Fruit fly (Drosophila melanogaster) whole organism, wandering third instar larva: ENCODE measurements around the gene CG15767.
A peak's percentile ranks its signal among the peaks of the same experiment; 100 is the strongest.

Experiments
- Abd-B ChIP-seq: fragments of >200 bp; optimal IDR thresholded peaks from 2 replicates; lab custom pipeline; 2017; ENCODE audit warnings: missing biosample characterization, missing genetic modification characterization
- CG32264 ChIP-seq: fragments of 200-800 bp; sonication (Bioruptor generic); optimal IDR thresholded peaks from 2 replicates; lab custom pipeline; 2016; ENCODE audit warnings: missing biosample characterization, missing genetic modification characterization
- CG9705 ChIP-seq: fragments of 200-800 bp; sonication (Bioruptor generic); optimal IDR thresholded peaks from 2 replicates; lab custom pipeline; 2018; ENCODE audit warnings: missing biosample characterization, mild to moderate bottlenecking, missing genetic modification characterization
- CrebA ChIP-seq: fragments of 200-800 bp; sonication (Bioruptor generic); optimal IDR thresholded peaks from 2 replicates; lab custom pipeline; 2016; ENCODE audit warnings: missing biosample characterization, mild to moderate bottlenecking, missing genetic modification characterization, borderline replicate concordance
- Dfd ChIP-seq: fragments of >200 bp; optimal IDR thresholded peaks from 2 replicates; lab custom pipeline; 2017; ENCODE audit warnings: missing biosample characterization, missing genetic modification characterization
- Dif ChIP-seq: fragments of 200-275, 200-300 bp; sonication (Bioruptor generic); optimal IDR thresholded peaks from 2 replicates; lab custom pipeline; 2018; ENCODE audit warnings: missing biosample characterization, missing genetic modification characterization; ENCODE audit not compliant: partially characterized antibody
- GATAd ChIP-seq: sonication (Bioruptor generic); optimal IDR thresholded peaks from 2 replicates; lab custom pipeline; 2016; ENCODE audit warnings: missing biosample characterization, missing genetic modification characterization
- HLH106 ChIP-seq: fragments of 200-800 bp; optimal IDR thresholded peaks from 3 replicates; lab custom pipeline; 2019; ENCODE audit warnings: missing biosample characterization, mild to moderate bottlenecking, missing genetic modification characterization, moderate library complexity
- Hnf4 ChIP-seq: fragments of 200-800 bp; sonication (Bioruptor generic); optimal IDR thresholded peaks from 2 replicates; lab custom pipeline; 2016; ENCODE audit warnings: missing biosample characterization, mild to moderate bottlenecking, missing genetic modification characterization
- Hr78 ChIP-seq: fragments of >200 bp; optimal IDR thresholded peaks from 2 replicates; lab custom pipeline; 2017; ENCODE audit warnings: missing biosample characterization, missing genetic modification characterization
- Hr83 ChIP-seq: fragments of 200-300 bp; sonication (Bioruptor generic); optimal IDR thresholded peaks from 2 replicates; lab custom pipeline; 2016; ENCODE audit warnings: missing biosample characterization, mild to moderate bottlenecking, missing genetic modification characterization, moderate library complexity; ENCODE audit not compliant: poor library complexity, severe bottlenecking
- Jra ChIP-seq: sonication (Bioruptor generic); optimal IDR thresholded peaks from 2 replicates; lab custom pipeline; 2016; ENCODE audit warnings: missing biosample characterization, missing genetic modification characterization
- Mio ChIP-seq: sonication (Bioruptor generic); optimal IDR thresholded peaks from 2 replicates; lab custom pipeline; 2016; ENCODE audit warnings: missing biosample characterization, missing genetic modification characterization
- Myc ChIP-seq: fragments of >200 bp; optimal IDR thresholded peaks from 2 replicates; lab custom pipeline; 2017
- N ChIP-seq: fragments of >200 bp; optimal IDR thresholded peaks from 2 replicates; lab custom pipeline; 2018; ENCODE audit warnings: missing biosample characterization, missing external identifiers, missing genetic modification characterization
- OdsH ChIP-seq: fragments of 200-800 bp; sonication (Bioruptor generic); optimal IDR thresholded peaks from 2 replicates; lab custom pipeline; 2016; ENCODE audit warnings: missing biosample characterization, mild to moderate bottlenecking, missing genetic modification characterization
- Rel ChIP-seq, 2 experiments: fragments of 200-800 bp; sonication (Bioruptor generic) in 1 of 2; optimal IDR thresholded peaks; 2 replicates in 1 of 2; 3 replicates in 1 of 2; lab custom pipeline; 2016 to 2019; ENCODE audit warnings: mild to moderate bottlenecking in 2 of 2, missing biosample characterization in 2 of 2, missing genetic modification characterization in 2 of 2, moderate library complexity in 1 of 2
- Sp1 ChIP-seq: fragments of 200-800 bp; sonication (Bioruptor generic); optimal IDR thresholded peaks from 3 replicates; lab custom pipeline; 2019; ENCODE audit warnings: missing biosample characterization, mild to moderate bottlenecking, missing genetic modification characterization, moderate library complexity
- Vsx2 ChIP-seq: fragments of 200-300, 225-300 bp; sonication (Bioruptor generic); optimal IDR thresholded peaks from 2 replicates; lab custom pipeline; 2018; ENCODE audit warnings: missing biosample characterization, missing genetic modification characterization; ENCODE audit not compliant: partially characterized antibody
- br ChIP-seq: fragments of 200-800 bp; sonication (Bioruptor generic); optimal IDR thresholded peaks from 2 replicates; lab custom pipeline; 2016; ENCODE audit warnings: missing biosample characterization, missing genetic modification characterization
- brk ChIP-seq: fragments of 200-800 bp; sonication (Bioruptor generic); optimal IDR thresholded peaks from 2 replicates; lab custom pipeline; 2016; ENCODE audit warnings: missing biosample characterization, mild to moderate bottlenecking, missing genetic modification characterization
- dl ChIP-seq, 2 experiments: fragments of 175-275, 200-275 bp in 1 of 2; fragments of 200-275 bp in 1 of 2; sonication (Bioruptor generic); optimal IDR thresholded peaks; lab custom pipeline; 2018; ENCODE audit warnings: mild to moderate bottlenecking in 2 of 2, missing biosample characterization in 2 of 2, missing genetic modification characterization in 2 of 2, moderate library complexity in 2 of 2; ENCODE audit not compliant: partially characterized antibody in 2 of 2, insufficient read depth in 1 of 2
- dmrt93B ChIP-seq: fragments of 200-800 bp; sonication (Bioruptor generic); optimal IDR thresholded peaks from 2 replicates; lab custom pipeline; 2018; ENCODE audit warnings: missing biosample characterization, mild to moderate bottlenecking, missing genetic modification characterization
- dsf ChIP-seq: sonication (Bioruptor generic); optimal IDR thresholded peaks from 2 replicates; lab custom pipeline; 2016; ENCODE audit warnings: missing biosample characterization, missing genetic modification characterization, borderline replicate concordance
- ey ChIP-seq: fragments of 200-800 bp; sonication (Bioruptor generic); optimal IDR thresholded peaks from 2 replicates; lab custom pipeline; 2016; ENCODE audit warnings: missing biosample characterization, missing genetic modification characterization
- foxo ChIP-seq, 2 experiments: fragments of 200-800 bp; sonication (Bioruptor generic); optimal IDR thresholded peaks; 2 replicates in 1 of 2; 3 replicates in 1 of 2; lab custom pipeline; 2016 to 2017; ENCODE audit warnings: missing biosample characterization in 2 of 2, missing genetic modification characterization in 2 of 2
- fru ChIP-seq: fragments of 200-800 bp; sonication (Bioruptor generic); optimal IDR thresholded peaks from 3 replicates; lab custom pipeline; 2016; ENCODE audit warnings: missing biosample characterization, mild to moderate bottlenecking, missing genetic modification characterization
- h ChIP-seq: fragments of 200-800 bp; sonication (Bioruptor generic); optimal IDR thresholded peaks from 3 replicates; lab custom pipeline; 2016; ENCODE audit warnings: missing biosample characterization, mild to moderate bottlenecking, missing genetic modification characterization
- jim ChIP-seq: fragments of 175-275, 200-325 bp; sonication (Bioruptor generic); optimal IDR thresholded peaks from 2 replicates; lab custom pipeline; 2016; ENCODE audit warnings: missing biosample characterization, mild to moderate bottlenecking, missing genetic modification characterization
- lola ChIP-seq: fragments of >200 bp; optimal IDR thresholded peaks from 2 replicates; lab custom pipeline; 2017; ENCODE audit warnings: missing biosample characterization, missing genetic modification characterization
- pan ChIP-seq: fragments of >200 bp; optimal IDR thresholded peaks from 2 replicates; lab custom pipeline; 2017
- psq ChIP-seq: fragments of 200-800 bp; sonication (Bioruptor generic); optimal IDR thresholded peaks from 3 replicates; lab custom pipeline; 2017; ENCODE audit warnings: missing biosample characterization, mild to moderate bottlenecking, missing genetic modification characterization, moderate library complexity
- rgr ChIP-seq: fragments of 200-800 bp; sonication (Bioruptor generic); optimal IDR thresholded peaks from 3 replicates; lab custom pipeline; 2016; ENCODE audit warnings: missing biosample characterization, mild to moderate bottlenecking, missing genetic modification characterization
- sage ChIP-seq: fragments of 200-800 bp; sonication (Bioruptor generic); optimal IDR thresholded peaks from 2 replicates; lab custom pipeline; 2016; ENCODE audit warnings: missing biosample characterization, mild to moderate bottlenecking, missing genetic modification characterization
- sv ChIP-seq: fragments of 200-800 bp; sonication (Bioruptor generic); optimal IDR thresholded peaks from 3 replicates; lab custom pipeline; 2016; ENCODE audit warnings: missing biosample characterization, missing genetic modification characterization
- tai ChIP-seq: sonication (Bioruptor generic); optimal IDR thresholded peaks from 2 replicates; lab custom pipeline; 2016; ENCODE audit warnings: missing biosample characterization, missing genetic modification characterization
- usp ChIP-seq: fragments of >200 bp; optimal IDR thresholded peaks from 2 replicates; lab custom pipeline; 2017; ENCODE audit warnings: missing biosample characterization, missing genetic modification characterization
- woc ChIP-seq: sonication (Bioruptor generic); optimal IDR thresholded peaks from 2 replicates; lab custom pipeline; 2016; ENCODE audit warnings: missing biosample characterization, mild to moderate bottlenecking, missing genetic modification characterization

Gene CG15767

dm6 chrX:5752838-5753237 lies 36.4 kb upstream of the CG15767 start:
- TF ChIP-seq usp (GFP tag; lab: Kevin White, UChicago): no peak
- peak; percentile 96 for TF ChIP-seq Dfd
- TF ChIP-seq, all 38 proteins: peak for 1

DNA sequence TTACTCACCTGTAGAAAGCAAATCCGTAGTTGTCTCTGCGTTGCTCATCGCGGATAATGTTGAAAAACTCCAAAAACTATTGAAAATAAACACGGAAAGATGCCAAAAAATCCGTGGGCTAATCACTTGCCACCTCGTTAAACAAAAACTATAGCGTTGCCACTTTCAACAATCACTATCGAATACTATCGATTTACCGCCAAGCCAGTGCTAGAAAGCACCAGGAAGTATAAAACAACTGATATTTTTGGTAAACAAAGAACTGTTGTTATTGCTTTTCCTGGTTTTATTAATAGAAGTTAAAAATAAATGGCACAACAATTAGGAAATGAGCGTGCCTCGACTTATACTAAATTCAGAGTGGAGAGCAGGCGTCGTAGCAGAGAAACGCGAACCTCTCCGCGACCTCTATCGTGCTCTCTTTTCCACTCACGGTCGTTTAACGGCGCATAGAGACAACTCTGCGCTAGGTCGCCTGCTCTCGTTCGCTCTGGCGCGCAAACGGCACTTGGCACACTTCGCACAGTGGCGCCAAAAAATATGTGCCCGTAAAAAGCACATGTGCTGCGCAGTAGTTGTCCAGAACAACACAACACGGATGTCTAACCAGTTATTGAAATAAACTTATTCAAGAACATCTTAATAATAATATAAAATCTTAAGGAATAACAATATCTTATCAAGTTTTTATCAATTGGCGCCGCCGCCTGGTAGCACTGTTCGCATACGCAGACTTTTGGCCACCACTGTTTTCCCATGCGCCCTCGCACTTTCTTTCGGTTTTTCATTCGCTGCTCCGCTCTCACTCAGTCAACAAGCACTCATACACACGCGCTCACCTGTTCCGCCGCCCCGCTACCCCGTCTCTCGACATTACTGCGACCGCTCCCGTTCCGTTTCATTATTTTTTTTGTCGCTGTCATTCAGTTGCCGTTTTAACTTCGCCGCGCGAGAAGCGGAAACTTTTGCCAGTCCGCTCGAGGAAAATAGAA lies 34.2 kb upstream of the CG15767 start, which contains the start of the genes lin-52 and CG15771:
Gene lin-52 (minus strand): TSS at position 122 of the 992 bp plus-strand sequence.
Gene CG15771 (plus strand): TSS at position 738 of the 992 bp plus-strand sequence.
- no peak for TF ChIP-seq Hr78 (GFP tag; lab: Kevin White, UChicago)
- peak; percentile 91 for TF ChIP-seq jim (GFP tag; lab: Kevin White, UChicago)
- peak; percentile 59 for TF ChIP-seq CG32264
- TF ChIP-seq br: peak; percentile 91
- TF ChIP-seq Vsx2 (GFP tag; lab: Kevin White, UChicago): no peak
- peak; percentile 99 for TF ChIP-seq h (GFP tag; lab: Kevin White, UChicago)
- TF ChIP-seq CG9705 (GFP tag; lab: Kevin White, UChicago): peak; percentile 95
- no peak for TF ChIP-seq lola
- no peak for TF ChIP-seq N
- peak; percentile 97 for TF ChIP-seq Sp1 (GFP tag; lab: Kevin White, UChicago)
- TF ChIP-seq dl (GFP tag; optimal IDR thresholded peaks at IDR 0.05; lab: Kevin White, UChicago; ENCODE audit: insufficient read depth in 1 of 2, partially characterized antibody in 2 of 2): peak; percentile 60 to 68
- peak; percentile 89 for TF ChIP-seq sv (GFP tag; lab: Kevin White, UChicago)
- peak; percentile 92 for TF ChIP-seq woc (GFP tag; lab: Kevin White, UChicago)
- TF ChIP-seq HLH106 (tag; lab: Kevin White, UChicago): peak; percentile 97
- peak; percentile 99 for TF ChIP-seq fru (GFP tag; lab: Kevin White, UChicago)
- TF ChIP-seq foxo (GFP tag; optimal IDR thresholded peaks at IDR 0.05; lab: Kevin White, UChicago): peak in 1 of 2 experiments; percentile 96
- no peak for TF ChIP-seq pan
- TF ChIP-seq dsf (GFP tag; lab: Kevin White, UChicago): peak; percentile 37
- TF ChIP-seq CrebA (GFP tag; lab: Kevin White, UChicago): no peak
- TF ChIP-seq Hr83 (GFP tag; lab: Kevin White, UChicago): peak; percentile 95
- peak; percentile 93 for TF ChIP-seq OdsH (GFP tag; lab: Kevin White, UChicago)
- peak; percentile 81 for TF ChIP-seq Jra (GFP tag; lab: Kevin White, UChicago)
- peak; percentile 31 for TF ChIP-seq Mio (GFP tag; lab: Kevin White, UChicago)
- peak; percentile 48 for TF ChIP-seq Myc (lab: Kevin White, UChicago)
- TF ChIP-seq psq (GFP tag; lab: Kevin White, UChicago): peak; percentile 96
- no peak for TF ChIP-seq Abd-B
- TF ChIP-seq rgr (GFP tag; lab: Kevin White, UChicago): peak; percentile 93
- peak; percentile 90 for TF ChIP-seq sage (GFP tag; lab: Kevin White, UChicago)
- TF ChIP-seq ey (GFP tag; lab: Kevin White, UChicago): peak; percentile 93
- TF ChIP-seq dmrt93B (GFP tag; lab: Kevin White, UChicago): peak; percentile 96
- peak; percentile 58 for TF ChIP-seq GATAd
- TF ChIP-seq Rel (GFP tag; optimal IDR thresholded peaks at IDR 0.05; lab: Kevin White, UChicago): peak; percentile 95
- peak; percentile 85 for TF ChIP-seq Rel (tag; optimal IDR thresholded peaks at IDR 0.05; lab: Kevin White, UChicago)
- TF ChIP-seq tai: no peak
- TF ChIP-seq Hnf4 (GFP tag; lab: Kevin White, UChicago): peak; percentile 77
- peak; percentile 80 for TF ChIP-seq Dif (GFP tag; lab: Kevin White, UChicago)
- TF ChIP-seq usp (GFP tag; lab: Kevin White, UChicago): no peak
- TF ChIP-seq brk: peak; percentile 87
- no peak for TF ChIP-seq Dfd
